Fruit fly (Drosophila melanogaster) whole organism: ENCODE data around the gene CG3902.

Experiments used
- CG8478 ChIP-seq: fragments of >200 bp; optimal IDR thresholded peaks from 2 replicates; lab custom pipeline; 2018; ENCODE audit warnings: inconsistent platforms
- Dll ChIP-seq: fragments of >200 bp; optimal IDR thresholded peaks from 2 replicates; lab custom pipeline; 2017
- EcR ChIP-seq, 2 experiments: fragments of >200 bp; optimal IDR thresholded peaks; 2 replicates each; lab custom pipeline; 2017; ENCODE audit warnings: missing biosample characterization in 2 of 2, missing genetic modification characterization in 2 of 2, missing genetic modification reagents in 2 of 2
- pan ChIP-seq: fragments of >200 bp; optimal IDR thresholded peaks from 2 replicates; lab custom pipeline; 2017
- psq ChIP-seq: fragments of >200 bp; optimal IDR thresholded peaks from 2 replicates; lab custom pipeline; 2017
- usp ChIP-seq: fragments of >200 bp; optimal IDR thresholded peaks from 2 replicates; lab custom pipeline; 2017; ENCODE audit warnings: missing biosample characterization, missing genetic modification characterization, mixed read lengths

The CG3902 gene

DNA sequence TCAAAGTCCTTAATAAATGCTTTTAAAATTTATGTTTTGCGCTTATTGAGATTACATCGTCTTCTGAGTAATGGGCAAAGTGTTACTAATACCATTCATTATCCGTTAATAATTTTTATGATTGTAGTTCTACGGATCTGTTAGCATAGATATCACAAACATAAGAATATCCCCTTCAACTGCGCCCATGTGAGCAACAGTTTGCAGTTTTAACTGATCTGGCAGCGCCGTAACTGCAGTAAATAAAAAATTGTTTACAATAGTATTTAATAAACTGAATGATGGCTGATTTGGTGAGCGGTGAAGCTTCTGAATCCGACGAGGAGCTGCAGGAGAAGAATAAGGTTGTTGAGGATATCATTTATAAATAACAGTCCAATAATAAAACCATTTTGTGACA lies 28.1 kb downstream of the CG3902 start, which contains the start of gene Blos3:
TSS of gene Blos3 (plus strand) at position 198 of the 400 bp plus-strand sequence.
- TF ChIP-seq psq (lab: Kevin White, UChicago), result no peak
- no peak for TF ChIP-seq pan (lab: Kevin White, UChicago)
- no peak for TF ChIP-seq CG8478
- no peak for TF ChIP-seq EcR (GFP tag; optimal IDR thresholded peaks at IDR 0.05; lab: Kevin White, UChicago)
- TF ChIP-seq Dll (lab: Kevin White, UChicago), result no peak
- TF ChIP-seq usp (GFP tag; lab: Kevin White, UChicago), result no peak

dm6 chr3L:18869035-18869826 lies 28.9 kb downstream of the CG3902 start, which contains the start of gene Grx1:
Gene Grx1 (plus strand): TSS chr3L:18869230.
- TF ChIP-seq EcR (GFP tag; optimal IDR thresholded peaks at IDR 0.05; lab: Kevin White, UChicago), result no peak
- no peak for TF ChIP-seq Dll (lab: Kevin White, UChicago)
- TF ChIP-seq CG8478, result no peak
- TF ChIP-seq pan (lab: Kevin White, UChicago), result no peak
- TF ChIP-seq psq (lab: Kevin White, UChicago), result no peak
- no peak for TF ChIP-seq usp (GFP tag; lab: Kevin White, UChicago)

DNA sequence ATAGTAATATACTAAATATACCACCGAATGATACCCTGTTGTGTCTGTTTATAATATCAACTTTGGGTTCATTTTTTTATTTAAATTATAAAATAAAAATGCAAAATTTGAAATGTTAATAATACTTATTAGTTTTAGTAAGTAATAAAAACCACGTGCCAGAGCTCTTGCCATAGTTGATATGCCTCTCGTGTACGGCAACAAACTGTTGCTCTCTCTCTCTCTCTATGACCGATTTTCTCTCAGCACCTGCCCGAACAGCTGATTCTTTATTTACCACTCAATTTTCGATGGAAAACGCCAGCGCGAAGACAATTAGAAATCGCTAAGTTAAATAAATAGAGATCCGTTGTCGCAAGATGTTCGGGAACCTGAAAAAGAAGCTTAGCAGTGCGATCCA lies 30.6 kb downstream of the CG3902 start, which contains the start of gene Dysb:
TSS of gene Dysb (plus strand) at position 251 of the 400 bp plus-strand sequence.
- TF ChIP-seq pan (lab: Kevin White, UChicago), result no peak
- no peak for TF ChIP-seq usp (GFP tag; lab: Kevin White, UChicago)
- no peak for TF ChIP-seq psq (lab: Kevin White, UChicago)
- TF ChIP-seq Dll (lab: Kevin White, UChicago), result no peak
- TF ChIP-seq EcR (GFP tag; optimal IDR thresholded peaks at IDR 0.05; lab: Kevin White, UChicago), result no peak
- TF ChIP-seq CG8478, result no peak

- TF ChIP-seq pan (lab: Kevin White, UChicago), result no peak
- TF ChIP-seq psq (lab: Kevin White, UChicago), result no peak
- peak; percentile 20 for TF ChIP-seq CG8478
Measured at dm6 chr3L:18865447-18866367, 32.4 kb downstream of the CG3902 start, which contains the start of gene CG14074. Gene CG14074 (plus strand): TSS chr3L:18866225.

- no peak for TF ChIP-seq CG8478
Measured at dm6 chr3L:18863327-18863726, 34.8 kb downstream of the CG3902 start, which contains the start of gene CG6865. Gene CG6865 (plus strand): TSS chr3L:18863647.

- no peak for TF ChIP-seq EcR (GFP tag; optimal IDR thresholded peaks at IDR 0.05; lab: Kevin White, UChicago)
- no peak for TF ChIP-seq usp (GFP tag; lab: Kevin White, UChicago)
- TF ChIP-seq Dll (lab: Kevin White, UChicago), result no peak
- no peak for TF ChIP-seq psq (lab: Kevin White, UChicago)
- TF ChIP-seq CG8478, result no peak
- no peak for TF ChIP-seq pan (lab: Kevin White, UChicago)
Measured at dm6 chr3L:18861893-18862292, 36.2 kb downstream of the CG3902 start.

dm6 chr3L:18860467-18860866 lies 37.6 kb downstream of the CG3902 start:
- TF ChIP-seq psq (lab: Kevin White, UChicago), result no peak
- TF ChIP-seq pan (lab: Kevin White, UChicago), result no peak
- no peak for TF ChIP-seq EcR (GFP tag; optimal IDR thresholded peaks at IDR 0.05; lab: Kevin White, UChicago)
- no peak for TF ChIP-seq usp (GFP tag; lab: Kevin White, UChicago)
- TF ChIP-seq Dll (lab: Kevin White, UChicago), result no peak
- no peak for TF ChIP-seq CG8478

DNA sequence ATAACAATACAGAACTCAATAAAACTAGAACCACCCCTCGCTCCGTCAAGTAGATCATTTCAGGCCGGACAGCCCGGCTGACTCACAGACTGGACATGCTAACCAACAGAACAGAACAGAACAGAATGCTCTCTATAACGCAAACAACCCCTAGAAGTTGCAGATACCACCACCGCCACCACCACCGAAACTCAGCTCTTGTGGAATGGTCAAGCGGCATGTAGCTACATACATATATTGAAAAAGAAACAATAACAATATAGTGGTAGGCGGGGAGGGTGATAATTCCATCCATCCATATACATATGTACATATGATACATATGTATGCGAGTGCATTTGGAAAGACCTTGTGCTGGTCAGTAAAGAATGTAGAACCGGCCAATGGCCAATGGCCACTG lies 43.7 kb downstream of the CG3902 start:
- no peak for TF ChIP-seq Dll (lab: Kevin White, UChicago)
- no peak for TF ChIP-seq pan (lab: Kevin White, UChicago)
- TF ChIP-seq CG8478, result no peak
- TF ChIP-seq EcR (GFP tag; optimal IDR thresholded peaks at IDR 0.05; lab: Kevin White, UChicago), result no peak
- TF ChIP-seq psq (lab: Kevin White, UChicago), result no peak
- TF ChIP-seq usp (GFP tag; lab: Kevin White, UChicago), result no peak

dm6 chr3L:18853439-18853838 lies 44.7 kb downstream of the CG3902 start:
- TF ChIP-seq pan (lab: Kevin White, UChicago), result no peak
- TF ChIP-seq CG8478, result no peak
- TF ChIP-seq Dll (lab: Kevin White, UChicago), result no peak
- no peak for TF ChIP-seq usp (GFP tag; lab: Kevin White, UChicago)
- no peak for TF ChIP-seq psq (lab: Kevin White, UChicago)
- TF ChIP-seq EcR (GFP tag; optimal IDR thresholded peaks at IDR 0.05; lab: Kevin White, UChicago), result no peak

- TF ChIP-seq CG8478 (no peak), Dll (lab: Kevin White, UChicago) (no peak), EcR (GFP tag; optimal IDR thresholded peaks at IDR 0.05; lab: Kevin White, UChicago) (no peak), usp (GFP tag; lab: Kevin White, UChicago) (no peak)
Measured at dm6 chr3L:18852223-18852622, 45.9 kb downstream of the CG3902 start.

DNA sequence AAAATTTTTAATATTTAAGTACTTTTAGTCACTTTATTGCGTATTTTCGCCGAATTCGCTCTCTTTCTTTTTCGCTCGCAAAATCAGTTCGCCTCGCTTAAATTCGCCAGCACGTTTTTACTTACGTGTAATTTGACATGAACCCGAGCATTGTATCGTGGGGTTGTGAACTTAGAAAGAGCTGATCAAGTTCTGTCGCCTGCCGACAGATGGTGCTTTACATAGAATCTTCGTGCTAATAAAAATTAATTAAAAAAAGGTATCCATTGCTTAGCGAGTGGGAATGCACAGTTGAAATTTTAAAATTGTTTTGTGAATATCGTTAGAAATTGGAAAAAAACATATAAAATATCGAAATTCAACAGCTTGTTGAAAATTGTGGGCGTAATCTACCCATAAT lies 49.7 kb downstream of the CG3902 start:
- TF ChIP-seq EcR (GFP tag; optimal IDR thresholded peaks at IDR 0.05; lab: Kevin White, UChicago) (no peak), usp (GFP tag; lab: Kevin White, UChicago) (no peak), psq (lab: Kevin White, UChicago) (no peak), pan (lab: Kevin White, UChicago) (no peak), CG8478 (no peak), Dll (lab: Kevin White, UChicago) (no peak)
